Worm (Caenorhabditis elegans) whole organism, L3 larva: ENCODE results near the gene ckb-2.
A peak's percentile ranks its signal among the peaks of the same experiment; 100 is the strongest.

Source experiments
- R02D3.7 ChIP-seq: fragments of 150-350 bp; optimal IDR thresholded peaks from 2 replicates; lab custom pipeline; 2014; ENCODE audit warnings: missing biosample characterization, missing genetic modification characterization
- ZK546.5 ChIP-seq: sonication (generic microtip); optimal IDR thresholded peaks from 2 replicates; lab custom pipeline; 2017; ENCODE audit warnings: missing biosample characterization, missing genetic modification characterization
- aly-2 ChIP-seq: fragments of 150-350 bp; optimal IDR thresholded peaks from 2 replicates; lab custom pipeline; 2014; ENCODE audit warnings: missing biosample characterization, missing genetic modification characterization
- ama-1 ChIP-seq: fragments of 150-350 bp; optimal IDR thresholded peaks from 2 replicates; lab custom pipeline; 2018
- ceh-16 ChIP-seq: sonication (generic microtip); optimal IDR thresholded peaks from 2 replicates; lab custom pipeline; 2017; ENCODE audit warnings: missing biosample characterization, missing genetic modification characterization
- ceh-82 ChIP-seq: fragments of 150-350 bp; optimal IDR thresholded peaks from 2 replicates; lab custom pipeline; 2014; ENCODE audit warnings: missing biosample characterization, missing genetic modification characterization
- ceh-9 ChIP-seq: sonication (generic microtip); optimal IDR thresholded peaks from 2 replicates; lab custom pipeline; 2018; ENCODE audit warnings: missing biosample characterization, missing genetic modification characterization
- daf-12 ChIP-seq: fragments of 150-350 bp; optimal IDR thresholded peaks from 2 replicates; lab custom pipeline; 2014; ENCODE audit warnings: missing biosample characterization, missing genetic modification reagents, missing genetic modification characterization
- egl-27 ChIP-seq: sonication (generic microtip); optimal IDR thresholded peaks from 4 replicates; lab custom pipeline; 2017; ENCODE audit warnings: missing biosample characterization, missing genetic modification reagents, missing genetic modification characterization
- egl-5 ChIP-seq: fragments of 150-350 bp; optimal IDR thresholded peaks from 2 replicates; lab custom pipeline; 2017; ENCODE audit warnings: missing biosample characterization, missing genetic modification reagents, missing genetic modification characterization, inconsistent platforms
- elt-1 ChIP-seq: fragments of 150-350 bp; optimal IDR thresholded peaks from 2 replicates; lab custom pipeline; 2014; ENCODE audit warnings: missing biosample characterization, missing genetic modification characterization
- elt-2 ChIP-seq: sonication (generic microtip); optimal IDR thresholded peaks from 2 replicates; lab custom pipeline; 2016; ENCODE audit warnings: missing genetic modification reagents, mild to moderate bottlenecking, missing genetic modification characterization, missing compliant biosample characterization
- elt-3 ChIP-seq, 3 experiments: fragments of 150-350 bp in 1 of 3; sonication (generic microtip) in 2 of 3; optimal IDR thresholded peaks; 2 replicates in 2 of 3; 4 replicates in 1 of 3; lab custom pipeline; 2014 to 2017; ENCODE audit warnings: missing biosample characterization in 3 of 3, missing genetic modification characterization in 3 of 3
- eor-1 ChIP-seq, 2 experiments: fragments of 150-350 bp; optimal IDR thresholded peaks; 2 replicates each; lab custom pipeline; 2014 to 2018; ENCODE audit warnings: missing biosample characterization in 2 of 2, missing genetic modification characterization in 2 of 2
- fkh-10 ChIP-seq: sonication (generic microtip); optimal IDR thresholded peaks from 2 replicates; lab custom pipeline; 2017; ENCODE audit warnings: missing biosample characterization, missing genetic modification reagents, missing genetic modification characterization
- fkh-2 ChIP-seq: fragments of 150-350 bp; optimal IDR thresholded peaks from 2 replicates; lab custom pipeline; 2014; ENCODE audit warnings: missing biosample characterization, missing genetic modification reagents, missing genetic modification characterization
- fos-1 ChIP-seq: fragments of 150-350 bp; optimal IDR thresholded peaks from 2 replicates; lab custom pipeline; 2014; ENCODE audit warnings: missing biosample characterization, missing genetic modification characterization
- hmg-11 ChIP-seq: sonication (generic microtip); optimal IDR thresholded peaks from 2 replicates; lab custom pipeline; 2016; ENCODE audit warnings: missing genetic modification characterization, missing compliant biosample characterization
- lin-15B ChIP-seq: fragments of 150-350 bp; optimal IDR thresholded peaks from 2 replicates; lab custom pipeline; 2014; ENCODE audit warnings: missing biosample characterization, missing genetic modification characterization
- lin-39 ChIP-seq: fragments of 150-350 bp; optimal IDR thresholded peaks from 2 replicates; lab custom pipeline; 2018; ENCODE audit warnings: missing biosample characterization, missing genetic modification reagents, missing genetic modification characterization
- lsy-12 ChIP-seq: sonication (generic microtip); optimal IDR thresholded peaks from 2 replicates; lab custom pipeline; 2016; ENCODE audit warnings: mild to moderate bottlenecking, missing genetic modification characterization, missing compliant biosample characterization
- mdl-1 ChIP-seq: fragments of 150-350 bp; optimal IDR thresholded peaks from 2 replicates; lab custom pipeline; 2014; ENCODE audit warnings: missing biosample characterization, missing genetic modification characterization
- mml-1 ChIP-seq: fragments of 150-350 bp; sonication (generic microtip); optimal IDR thresholded peaks from 3 replicates; lab custom pipeline; 2014; ENCODE audit warnings: missing biosample characterization, missing genetic modification characterization
- nfya-1 ChIP-seq: sonication (generic microtip); optimal IDR thresholded peaks from 2 replicates; lab custom pipeline; 2017; ENCODE audit warnings: missing genetic modification characterization, mild to moderate bottlenecking, missing compliant biosample characterization, antibody characterized with exemption, moderate library complexity; ENCODE audit not compliant: insufficient read depth
- nhr-12 ChIP-seq: fragments of 150-350 bp; optimal IDR thresholded peaks from 2 replicates; lab custom pipeline; 2014; ENCODE audit warnings: missing biosample characterization, missing genetic modification characterization
- nhr-23 ChIP-seq: fragments of 150-350 bp; optimal IDR thresholded peaks from 2 replicates; lab custom pipeline; 2014; ENCODE audit warnings: missing biosample characterization, missing genetic modification reagents, missing genetic modification characterization
- nhr-25 ChIP-seq: sonication (generic microtip); optimal IDR thresholded peaks from 2 replicates; lab custom pipeline; 2017; ENCODE audit warnings: missing biosample characterization, missing genetic modification characterization
- nhr-28 ChIP-seq: fragments of 150-350 bp; optimal IDR thresholded peaks from 2 replicates; lab custom pipeline; 2014; ENCODE audit warnings: missing biosample characterization, missing genetic modification characterization
- nhr-43 ChIP-seq: sonication (generic microtip); optimal IDR thresholded peaks from 2 replicates; lab custom pipeline; 2016; ENCODE audit warnings: mild to moderate bottlenecking, missing genetic modification characterization, missing compliant biosample characterization; ENCODE audit not compliant: poor library complexity, severe bottlenecking
- nhr-76 ChIP-seq: fragments of 150-350 bp; sonication (generic microtip); optimal IDR thresholded peaks from 5 replicates; lab custom pipeline; 2014; ENCODE audit warnings: missing biosample characterization, missing genetic modification characterization
- pha-4 ChIP-seq: fragments of 150-350 bp; optimal IDR thresholded peaks from 2 replicates; lab custom pipeline; 2014; ENCODE audit warnings: missing biosample characterization, missing genetic modification reagents, missing genetic modification characterization
- pqm-1 ChIP-seq: fragments of 150-350 bp; optimal IDR thresholded peaks from 2 replicates; lab custom pipeline; 2017; ENCODE audit warnings: missing biosample characterization, missing genetic modification characterization, inconsistent platforms
- skn-1 ChIP-seq: fragments of 150-350 bp; optimal IDR thresholded peaks from 2 replicates; lab custom pipeline; 2014; ENCODE audit warnings: missing biosample characterization, missing genetic modification characterization
- snpc-4 ChIP-seq: fragments of 150-350 bp; optimal IDR thresholded peaks from 2 replicates; lab custom pipeline; 2014; ENCODE audit warnings: missing biosample characterization, missing genetic modification characterization
- unc-62 ChIP-seq: fragments of 150-350 bp; sonication (generic microtip); optimal IDR thresholded peaks from 4 replicates; lab custom pipeline; 2014; ENCODE audit warnings: missing biosample characterization, missing genetic modification reagents, missing genetic modification characterization
- zag-1 ChIP-seq: fragments of 150-350 bp; optimal IDR thresholded peaks from 2 replicates; lab custom pipeline; 2014; ENCODE audit warnings: missing biosample characterization, missing genetic modification characterization
- ztf-11 ChIP-seq: fragments of 150-350 bp; optimal IDR thresholded peaks from 2 replicates; lab custom pipeline; 2014; ENCODE audit warnings: missing biosample characterization, missing genetic modification characterization

ckb-2 gene

ce11 chrIII:4335614-4336013, 32.1 kb upstream of the ckb-2 start:
- TF ChIP-seq skn-1, result no peak
- TF ChIP-seq R02D3.7, result no peak
- TF ChIP-seq lin-39 (tag; lab: Kevin White, UChicago), result peak; percentile 48
- TF ChIP-seq mml-1 (tag; lab: Kevin White, UChicago), result no peak
- peak; percentile 29 for TF ChIP-seq nhr-25 (tag; lab: Kevin White, UChicago)
- no peak for TF ChIP-seq nhr-76 (tag; lab: Kevin White, UChicago)
- no peak for TF ChIP-seq ceh-9 (tag; lab: Kevin White, UChicago)
- no peak for TF ChIP-seq pqm-1 (tag; lab: Kevin White, UChicago)
- no peak for TF ChIP-seq fos-1 (tag; lab: Kevin White, UChicago)
- TF ChIP-seq eor-1 (tag; optimal IDR thresholded peaks at IDR 0.05; lab: Kevin White, UChicago), result no peak
- TF ChIP-seq nhr-12 (tag; lab: Kevin White, UChicago), result no peak
- TF ChIP-seq lin-15B (tag; lab: Kevin White, UChicago), result peak; percentile 13
- TF ChIP-seq elt-3 (tag; optimal IDR thresholded peaks at IDR 0.05; lab: Kevin White, UChicago), result no peak
- TF ChIP-seq egl-5 (tag; lab: Kevin White, UChicago), result peak; percentile 40
- no peak for TF ChIP-seq fkh-10
- TF ChIP-seq snpc-4, result peak; percentile 10
- TF ChIP-seq ZK546.5 (tag; lab: Kevin White, UChicago), result no peak
- TF ChIP-seq nfya-1 (tag; lab: Kevin White, UChicago), result peak; percentile 81
- TF ChIP-seq hmg-11 (tag; lab: Kevin White, UChicago), result peak; percentile 93

- TF ChIP-seq fkh-10 (no peak), elt-2 (tag; lab: Kevin White, UChicago) (peak; percentile 11), nhr-28 (tag; lab: Kevin White, UChicago) (no peak), lsy-12 (tag; lab: Kevin White, UChicago) (no peak), nhr-23 (tag; lab: Kevin White, UChicago) (peak; percentile 61), nhr-43 (tag; lab: Kevin White, UChicago) (peak; percentile 40), pha-4 (tag; lab: Kevin White, UChicago) (peak; percentile 42), nhr-25 (tag; lab: Kevin White, UChicago) (peak; percentile 28), lin-15B (tag; lab: Kevin White, UChicago) (peak; percentile 68), nfya-1 (tag; lab: Kevin White, UChicago) (peak; percentile 52)
Measured at ce11 chrIII:4343070-4343469, 24.7 kb upstream of the ckb-2 start, which contains the start of the genes B0285.3 and lcmt-1. B0285.3 (minus strand) TSS chrIII:4343336. lcmt-1 (plus strand) TSS chrIII:4343446.

DNA sequence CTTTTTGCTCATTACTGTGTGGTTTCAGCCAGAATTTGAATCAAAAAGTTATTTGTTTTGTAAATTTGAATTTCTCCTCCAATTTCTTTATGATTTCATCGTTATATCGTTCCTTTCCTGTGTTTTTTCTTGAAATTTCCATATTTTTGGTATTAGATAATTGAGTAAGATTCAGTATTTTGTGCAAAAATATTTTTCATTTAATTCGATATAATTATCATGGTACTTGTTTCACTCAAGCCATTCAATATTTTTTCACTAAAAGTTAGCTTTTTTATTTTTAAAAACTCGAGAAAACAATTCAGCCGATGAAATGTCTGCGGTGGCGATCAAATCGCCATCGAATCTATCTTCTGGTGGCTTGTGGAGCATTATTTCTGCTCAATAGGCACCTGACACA, 22.7 kb upstream of the ckb-2 start, which contains the start of gene hse-5:
Gene hse-5, plus strand, starts transcription at position 301 of the 400 bp plus-strand sequence.
- TF ChIP-seq pha-4 (tag; lab: Kevin White, UChicago), result no peak
- TF ChIP-seq fkh-2 (tag; lab: Kevin White, UChicago), result no peak
- no peak for TF ChIP-seq ztf-11 (tag; lab: Kevin White, UChicago)
- TF ChIP-seq skn-1, result no peak
- no peak for TF ChIP-seq mml-1 (tag; lab: Kevin White, UChicago)
- TF ChIP-seq eor-1 (tag; optimal IDR thresholded peaks at IDR 0.05; lab: Kevin White, UChicago), result no peak
- TF ChIP-seq elt-1, result no peak
- no peak for TF ChIP-seq ceh-82 (tag; lab: Kevin White, UChicago)
- TF ChIP-seq, all 47 proteins: peak for 0

- TF ChIP-seq zag-1 (tag; lab: Kevin White, UChicago) (no peak), elt-1 (no peak), nhr-12 (tag; lab: Kevin White, UChicago) (no peak), daf-12 (no peak), elt-2 (tag; lab: Kevin White, UChicago) (no peak), lin-15B (tag; lab: Kevin White, UChicago) (no peak), R02D3.7 (no peak), ceh-16 (tag; lab: Kevin White, UChicago) (no peak), mdl-1 (no peak)
Measured at ce11 chrIII:4349799-4350198, 17.9 kb upstream of the ckb-2 start, which contains the start of gene B0285.6. B0285.6 (plus strand) TSS chrIII:4350099.

DNA sequence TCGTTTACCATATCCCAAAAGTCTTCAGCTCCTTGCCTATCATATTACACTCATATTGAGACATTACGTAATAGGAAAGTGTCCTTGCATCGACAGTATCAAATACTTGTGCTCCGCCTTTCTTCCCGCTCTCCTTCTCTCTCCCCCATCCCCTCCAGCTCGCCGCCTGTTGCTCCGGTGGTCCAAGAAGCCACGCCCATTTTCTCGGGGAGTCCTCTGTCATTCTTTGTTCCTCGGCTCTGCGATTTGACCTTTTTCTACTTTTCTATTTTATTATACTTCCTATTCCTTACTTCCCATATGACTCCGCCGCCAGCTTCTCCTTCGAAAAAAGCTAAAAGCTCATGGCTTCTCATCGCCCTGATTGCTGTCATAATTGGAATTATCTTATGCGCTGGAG, 11.4 kb upstream of the ckb-2 start, which contains the start of gene mnp-1:
Gene mnp-1, plus strand, starts transcription at position 211 of the 400 bp plus-strand sequence.
- no peak for TF ChIP-seq eor-1 (tag; optimal IDR thresholded peaks at IDR 0.05; lab: Kevin White, UChicago)
- TF ChIP-seq lin-15B (tag; lab: Kevin White, UChicago), result no peak
- no peak for TF ChIP-seq egl-27 (tag; lab: Kevin White, UChicago)
- no peak for TF ChIP-seq lin-39 (tag; lab: Kevin White, UChicago)
- no peak for TF ChIP-seq nhr-23 (tag; lab: Kevin White, UChicago)
- TF ChIP-seq fkh-2 (tag; lab: Kevin White, UChicago), result no peak
- TF ChIP-seq daf-12, result no peak
- no peak for TF ChIP-seq mml-1 (tag; lab: Kevin White, UChicago)
- no peak for TF ChIP-seq aly-2 (tag; lab: Kevin White, UChicago)
- TF ChIP-seq elt-3 (tag; optimal IDR thresholded peaks at IDR 0.05; lab: Kevin White, UChicago), result no peak
- no peak for TF ChIP-seq unc-62
- no peak for TF ChIP-seq ztf-11 (tag; lab: Kevin White, UChicago)
- TF ChIP-seq nhr-25 (tag; lab: Kevin White, UChicago), result no peak
- TF ChIP-seq ama-1 (lab: Kevin White, UChicago), result no peak
- TF ChIP-seq pqm-1 (tag; lab: Kevin White, UChicago), result no peak
- no peak for TF ChIP-seq egl-5 (tag; lab: Kevin White, UChicago)
- TF ChIP-seq hmg-11 (tag; lab: Kevin White, UChicago), result no peak
- TF ChIP-seq ZK546.5 (tag; lab: Kevin White, UChicago), result no peak
- TF ChIP-seq nhr-43 (tag; lab: Kevin White, UChicago), result no peak
